Worm (Caenorhabditis elegans): Measurements from ENCODE around the gene Y62H9A.13.
A peak's percentile ranks its signal among the peaks of the same experiment; 100 is the strongest.

Y62H9A.13 gene

ce11 chrX:11937343-11937935 is 20.6 kb downstream of the Y62H9A.13 start (continued):
- peak; percentile 99 for TF ChIP-seq ceh-28 (tag; optimal IDR thresholded peaks at IDR 0.05)
- peak; percentile 83 for TF ChIP-seq ZK337.2 (GFP tag; IDR thresholded peaks at IDR 0.05)
- peak; percentile 88 for TF ChIP-seq dmd-9 (GFP tag; IDR thresholded peaks at IDR 0.05)
- peak; percentile 98 for TF ChIP-seq fkh-10 (GFP tag; optimal IDR thresholded peaks at IDR 0.05)
- peak; percentile 99 for TF ChIP-seq nhr-10 (tag; optimal IDR thresholded peaks at IDR 0.05)
- peak; percentile 100 for TF ChIP-seq aha-1 (tag)

DNA sequence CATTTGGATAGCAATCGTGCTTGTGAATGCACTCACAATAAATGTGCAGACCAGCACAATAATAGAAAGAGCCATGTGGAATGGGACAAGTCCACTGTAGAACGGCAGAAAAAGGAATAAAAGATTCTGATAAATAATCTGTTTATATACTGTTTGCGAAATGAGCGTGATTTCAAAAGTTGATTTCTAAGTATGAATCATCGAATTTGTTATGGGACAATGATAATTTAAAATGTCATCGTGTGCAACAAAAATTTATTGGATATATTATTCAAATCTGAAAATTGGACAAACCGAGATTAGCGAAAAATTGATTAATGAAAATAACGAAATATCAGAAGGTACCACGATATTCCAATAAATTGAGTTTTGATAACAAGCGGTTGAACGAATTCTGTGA is 22.0 kb downstream of the Y62H9A.13 start, which contains the start of gene F55G7.5:
Gene F55G7.5 (minus strand): TSS at position 101 of the 400 bp plus-strand sequence.
- TF ChIP-seq lin-1 (GFP tag; IDR thresholded peaks at IDR 0.05) (no peak), fos-1 (tag; optimal IDR thresholded peaks at IDR 0.05) (no peak), saeg-2 (GFP tag; IDR thresholded peaks at IDR 0.05) (no peak), daf-8 (GFP tag; IDR thresholded peaks at IDR 0.05) (no peak), mep-1 (tag; optimal IDR thresholded peaks at IDR 0.05) (no peak), zfp-3 (GFP tag; conservative IDR thresholded peaks at IDR 0.05) (no peak)

ce11 chrX:11941951-11942350 is 25.1 kb downstream of the Y62H9A.13 start, which contains the start of gene F55G7.3:
TSS of gene F55G7.3 (minus strand) at chrX:11942051.
- TF ChIP-seq aha-1 (tag) (peak; percentile 46), nhr-28 (tag; optimal IDR thresholded peaks at IDR 0.05) (no peak)

- no peak for TF ChIP-seq spr-1 (tag; optimal IDR thresholded peaks at IDR 0.05)
- TF ChIP-seq duxl-1 (tag; optimal IDR thresholded peaks at IDR 0.05; ENCODE audit: poor library complexity) = peak; percentile 11
- no peak for TF ChIP-seq ztf-11 (tag; optimal IDR thresholded peaks at IDR 0.05)
- TF ChIP-seq lin-15B (tag; optimal IDR thresholded peaks at IDR 0.05) = no peak
- no peak for TF ChIP-seq lin-1 (GFP tag; IDR thresholded peaks at IDR 0.05)
- TF ChIP-seq zip-11 (GFP tag; IDR thresholded peaks at IDR 0.05) = no peak
- peak; percentile 28 for TF ChIP-seq dpl-1 (GFP tag; optimal IDR thresholded peaks at IDR 0.05)
- TF ChIP-seq aly-2 (tag; optimal IDR thresholded peaks at IDR 0.05) = no peak
- no peak for TF ChIP-seq Y48G9A.11 (GFP tag; IDR thresholded peaks at IDR 0.05)
- TF ChIP-seq hmg-1.1 (GFP tag; IDR thresholded peaks at IDR 0.05) = peak; percentile 76
- TF ChIP-seq arid-1 (GFP tag; conservative IDR thresholded peaks at IDR 0.05) = no peak
- no peak for TF ChIP-seq D1046.2 (GFP tag; IDR thresholded peaks at IDR 0.05)
- TF ChIP-seq hlh-11 (tag; optimal IDR thresholded peaks at IDR 0.05) = no peak
- no peak for TF ChIP-seq unc-39 (tag; optimal IDR thresholded peaks at IDR 0.05)
- TF ChIP-seq ces-1 (GFP tag; optimal IDR thresholded peaks at IDR 0.05) = no peak
- no peak for TF ChIP-seq pha-4 (GFP tag; IDR thresholded peaks at IDR 0.05)
- TF ChIP-seq pha-4 (tag; optimal IDR thresholded peaks at IDR 0.05) = peak; percentile 55
- TF ChIP-seq mep-1 (tag; optimal IDR thresholded peaks at IDR 0.05) = no peak
- no peak for TF ChIP-seq ceh-62 (tag; optimal IDR thresholded peaks at IDR 0.05)
- no peak for TF ChIP-seq egl-43 (GFP tag; IDR thresholded peaks at IDR 0.05)
- no peak for TF ChIP-seq fos-1 (tag; optimal IDR thresholded peaks at IDR 0.05)
- no peak for TF ChIP-seq nhr-42 (GFP tag; IDR thresholded peaks at IDR 0.05)
- no peak for TF ChIP-seq spr-3 (GFP tag; optimal IDR thresholded peaks at IDR 0.05)
- TF ChIP-seq vab-7 (GFP tag; IDR thresholded peaks at IDR 0.05) = no peak
- TF ChIP-seq attf-4 (tag; optimal IDR thresholded peaks at IDR 0.05) = no peak
- TF ChIP-seq mes-2 (tag; optimal IDR thresholded peaks at IDR 0.05; ENCODE audit: poor library complexity, severe bottlenecking) = peak; percentile 75
- no peak for TF ChIP-seq T20F7.1 (GFP tag; optimal IDR thresholded peaks at IDR 0.05)
- no peak for TF ChIP-seq fkh-10 (GFP tag; optimal IDR thresholded peaks at IDR 0.05)
- TF ChIP-seq unc-130 (GFP tag; optimal IDR thresholded peaks at IDR 0.05) = no peak
- TF ChIP-seq pqm-1 (tag; optimal IDR thresholded peaks at IDR 0.05) = no peak
- TF ChIP-seq mxl-3 (GFP tag; optimal IDR thresholded peaks at IDR 0.05) = peak; percentile 35
- TF ChIP-seq nhr-6 (tag; optimal IDR thresholded peaks at IDR 0.05) = peak; percentile 36
- TF ChIP-seq nhr-28 (tag; optimal IDR thresholded peaks at IDR 0.05) = peak; percentile 60
- no peak for TF ChIP-seq jun-1 (tag; optimal IDR thresholded peaks at IDR 0.05)
- no peak for TF ChIP-seq ceh-44 (GFP tag; IDR thresholded peaks at IDR 0.05)
- no peak for TF ChIP-seq zfp-3 (GFP tag; conservative IDR thresholded peaks at IDR 0.05)
- TF ChIP-seq nhr-111 (GFP tag; optimal IDR thresholded peaks at IDR 0.05) = no peak
These were observed 30.1 kb downstream of the Y62H9A.13 start, which contains the start of gene nfya-1 for ce11 chrX:11946788-11947463. TSS of gene nfya-1 (minus strand) at chrX:11946838.

Measured in whole organism, L4 larva.